Worm (Caenorhabditis elegans) whole organism, L4/young adult: Measurements from ENCODE around the gene F08F3.4.

Experiments used
- W03F9.2 ChIP-seq: fragments of 150-350 bp; optimal IDR thresholded peaks from 2 replicates; lab custom pipeline; 2014; ENCODE audit warnings: missing biosample characterization, missing genetic modification characterization
- him-1 ChIP-seq: sonication (generic microtip); optimal IDR thresholded peaks from 2 replicates; lab custom pipeline; 2016; ENCODE audit warnings: missing genotype, missing genetic modification reagents, missing genetic modification characterization, missing compliant biosample characterization

DNA sequence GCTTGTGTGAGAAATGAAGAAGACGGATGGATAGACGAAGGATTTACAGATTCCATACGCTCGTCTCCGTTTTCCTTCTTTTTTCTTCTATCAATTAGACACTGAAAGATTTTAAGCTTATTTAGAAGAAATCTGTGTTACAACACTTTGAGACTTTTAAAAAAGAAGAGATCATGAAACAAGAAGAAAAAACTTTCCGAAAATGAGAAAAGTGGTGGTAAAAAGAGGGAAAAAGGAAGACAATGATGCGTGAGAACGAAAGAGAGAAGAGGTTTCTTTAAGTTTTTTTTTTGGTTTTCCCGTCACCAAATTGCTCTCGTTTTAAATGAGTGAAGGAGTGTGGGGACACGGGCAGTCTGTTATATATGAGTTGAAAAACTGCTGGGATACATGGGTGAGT lies 42.9 kb downstream of the F08F3.4 start, which contains the start of gene glc-3:
- no peak for TF ChIP-seq W03F9.2
- TF ChIP-seq him-1 = no peak
